Fruit fly (Drosophila melanogaster) whole organism, embryonic: ENCODE data around the gene Ns4.

Experiments used
- ATbp ChIP-seq: fragments of 200-800 bp; sonication (Bioruptor generic); optimal IDR thresholded peaks from 2 replicates; lab custom pipeline; 2017; ENCODE audit warnings: missing biosample characterization, mild to moderate bottlenecking, missing genetic modification characterization, missing genetic modification reagents
- Abd-B ChIP-seq: fragments of 200-800 bp; sonication (Bioruptor generic); optimal IDR thresholded peaks from 2 replicates; lab custom pipeline; 2018; ENCODE audit warnings: missing biosample characterization, mild to moderate bottlenecking, missing genetic modification characterization, moderate library complexity
- Aef1 ChIP-seq: fragments of 200-800 bp; sonication (Bioruptor generic); IDR thresholded peaks from 3 replicates; pipeline ENCODE4 v1.3.6; 2022; ENCODE audit warnings: missing biosample characterization, missing genetic modification characterization
- C15 ChIP-seq: fragments of 200-800 bp; sonication (Bioruptor generic); IDR thresholded peaks from 3 replicates; pipeline ENCODE4 v1.3.6; 2022; ENCODE audit warnings: missing biosample characterization, missing genetic modification characterization
- CG10979 ChIP-seq: fragments of 200-800 bp; sonication (Bioruptor generic); optimal IDR thresholded peaks from 2 replicates; lab custom pipeline; 2018; ENCODE audit warnings: missing biosample characterization, mild to moderate bottlenecking, missing genetic modification characterization, moderate library complexity
- CG1233 ChIP-seq: fragments of 200-800 bp; sonication (Bioruptor generic); optimal IDR thresholded peaks from 4 replicates; lab custom pipeline; 2018; ENCODE audit warnings: missing biosample characterization, mild to moderate bottlenecking, missing genetic modification characterization
- CG12942 ChIP-seq: fragments of 200-800 bp; sonication (Bioruptor generic); optimal IDR thresholded peaks from 3 replicates; lab custom pipeline; 2016; ENCODE audit warnings: missing biosample characterization, missing genetic modification characterization
- CG13287 ChIP-seq: fragments of 200-800 bp; sonication (Bioruptor generic); IDR thresholded peaks from 2 replicates; pipeline ENCODE4 v1.3.6; 2022; ENCODE audit warnings: missing biosample characterization, missing genetic modification characterization; ENCODE audit not compliant: partially characterized antibody
- CG13424 ChIP-seq: fragments of 200-800 bp; sonication (Bioruptor generic); optimal IDR thresholded peaks from 2 replicates; lab custom pipeline; 2019; ENCODE audit warnings: missing biosample characterization, mild to moderate bottlenecking, missing genetic modification characterization, moderate library complexity
- CG14014 ChIP-seq: fragments of 200-800 bp; sonication (Bioruptor generic); IDR thresholded peaks from 2 replicates; pipeline ENCODE4 v1.3.6; 2022; ENCODE audit warnings: missing biosample characterization, missing genetic modification characterization
- CG18764 ChIP-seq: fragments of 200-800 bp; sonication (Bioruptor generic); optimal IDR thresholded peaks from 3 replicates; lab custom pipeline; 2016; ENCODE audit warnings: missing biosample characterization, missing genetic modification characterization
- CG2889 ChIP-seq: fragments of 200-800 bp; sonication (Bioruptor generic); IDR thresholded peaks from 3 replicates; pipeline ENCODE4 v1.3.6; 2022; ENCODE audit warnings: missing biosample characterization, missing genetic modification characterization
- CG30020 ChIP-seq: fragments of 200-800 bp; optimal IDR thresholded peaks from 2 replicates; lab custom pipeline; 2019; ENCODE audit warnings: missing biosample characterization, mild to moderate bottlenecking, missing genetic modification characterization, moderate library complexity
- CG30403 ChIP-seq: fragments of 200-800 bp; sonication (Bioruptor generic); optimal IDR thresholded peaks from 3 replicates; lab custom pipeline; 2016; ENCODE audit warnings: missing biosample characterization, missing genetic modification characterization
- CG32767 ChIP-seq: fragments of 200-800 bp; sonication (Bioruptor generic); IDR thresholded peaks from 2 replicates; pipeline ENCODE4 v1.3.6; 2022; ENCODE audit warnings: missing biosample characterization, missing genetic modification characterization
- CG33557 ChIP-seq: fragments of 200-800 bp; sonication (Bioruptor generic); optimal IDR thresholded peaks from 2 replicates; lab custom pipeline; 2019; ENCODE audit warnings: missing biosample characterization, mild to moderate bottlenecking, missing genetic modification characterization, moderate library complexity
- CG3726 ChIP-seq: fragments of 200-800 bp; sonication (Bioruptor generic); IDR thresholded peaks from 3 replicates; pipeline ENCODE4, ENCODE4 v1.3.6; 2022; ENCODE audit warnings: missing biosample characterization, missing genetic modification characterization
- CG6689 ChIP-seq: fragments of 200-800 bp; sonication (Bioruptor generic); IDR thresholded peaks from 2 replicates; pipeline ENCODE4 v1.3.6; 2022; ENCODE audit warnings: missing biosample characterization, missing genetic modification characterization
- CG7786 ChIP-seq: fragments of 200-800 bp; sonication (Bioruptor generic); optimal IDR thresholded peaks from 2 replicates; lab custom pipeline; 2016; ENCODE audit warnings: missing biosample characterization, missing genetic modification characterization
- CG7839 ChIP-seq: fragments of 200-800 bp; sonication (Bioruptor generic); optimal IDR thresholded peaks from 3 replicates; lab custom pipeline; 2018; ENCODE audit warnings: missing biosample characterization, mild to moderate bottlenecking, missing genetic modification characterization, moderate library complexity
- D ChIP-seq, 2 experiments: fragments of 200-800 bp in 1 of 2; fragments of >200 bp in 1 of 2; sonication (Bioruptor generic) in 1 of 2; optimal IDR thresholded peaks; 2 replicates in 1 of 2; 3 replicates in 1 of 2; lab custom pipeline; 2017; ENCODE audit warnings: mild to moderate bottlenecking in 1 of 2, missing biosample characterization in 1 of 2, missing genetic modification characterization in 1 of 2, missing genetic modification reagents in 1 of 2
- D19A ChIP-seq: fragments of 200-800 bp; optimal IDR thresholded peaks from 3 replicates; lab custom pipeline; 2019; ENCODE audit warnings: missing biosample characterization, mild to moderate bottlenecking, missing genetic modification characterization, moderate library complexity
- Deaf1 ChIP-seq: fragments of 200-800 bp; optimal IDR thresholded peaks from 3 replicates; lab custom pipeline; 2019; ENCODE audit warnings: missing biosample characterization, mild to moderate bottlenecking, missing genetic modification characterization, moderate library complexity
- Doc3 ChIP-seq: fragments of 200-800 bp; sonication (Bioruptor generic); IDR thresholded peaks from 3 replicates; pipeline ENCODE4 v1.3.6; 2022; ENCODE audit warnings: missing biosample characterization, missing genetic modification characterization; ENCODE audit not compliant: partially characterized antibody
- E2f2 ChIP-seq: fragments of 200-800 bp; sonication (Bioruptor generic); IDR thresholded peaks from 2 replicates; pipeline ENCODE4 v1.3.6; 2022; ENCODE audit warnings: missing biosample characterization, missing genetic modification characterization
- Fer1 ChIP-seq: fragments of 200-800 bp; sonication (Bioruptor generic); optimal IDR thresholded peaks from 2 replicates; lab custom pipeline; 2017; ENCODE audit warnings: missing biosample characterization, mild to moderate bottlenecking, missing genetic modification characterization
- Fer2 ChIP-seq: fragments of 200-800 bp; sonication (Bioruptor generic); optimal IDR thresholded peaks from 2 replicates; lab custom pipeline; 2018; ENCODE audit warnings: missing biosample characterization, mild to moderate bottlenecking, missing genetic modification characterization, moderate library complexity
- Hmr ChIP-seq: fragments of 200-800 bp; sonication (Bioruptor generic); optimal IDR thresholded peaks from 3 replicates; lab custom pipeline; 2017; ENCODE audit warnings: mild to moderate bottlenecking, missing biosample characterization, missing genetic modification reagents, missing genetic modification characterization
- Hr51 ChIP-seq, 2 experiments: fragments of 200-800 bp; sonication (Bioruptor generic); optimal IDR thresholded peaks; 2 replicates in 1 of 2; 3 replicates in 1 of 2; lab custom pipeline; 2016 to 2018; ENCODE audit warnings: missing biosample characterization in 2 of 2, missing genetic modification characterization in 2 of 2, mild to moderate bottlenecking in 1 of 2, moderate library complexity in 1 of 2
- Lpt ChIP-seq: fragments of >200 bp; optimal IDR thresholded peaks from 2 replicates; lab custom pipeline; 2018; ENCODE audit warnings: missing biosample characterization, missing genetic modification characterization
- Meics ChIP-seq: fragments of 200-800 bp; sonication (Bioruptor generic); optimal IDR thresholded peaks from 2 replicates; lab custom pipeline; 2017; ENCODE audit warnings: missing biosample characterization, mild to moderate bottlenecking, missing genetic modification characterization
- Spps ChIP-seq: fragments of 200-800 bp; sonication (Bioruptor generic); optimal IDR thresholded peaks from 2 replicates; lab custom pipeline; 2018; ENCODE audit warnings: missing biosample characterization, mild to moderate bottlenecking, missing genetic modification characterization
- ap ChIP-seq: fragments of 200-800 bp; sonication (Bioruptor generic); IDR thresholded peaks from 2 replicates; pipeline ENCODE4 v1.3.6; 2022; ENCODE audit warnings: missing biosample characterization, missing genetic modification characterization
- ara ChIP-seq: fragments of 200-800 bp; sonication (Bioruptor generic); IDR thresholded peaks from 2 replicates; pipeline ENCODE4 v1.3.6; 2022; ENCODE audit warnings: missing biosample characterization, missing genetic modification characterization
- bsh ChIP-seq, 2 experiments: fragments of 200-800 bp; sonication (Bioruptor generic); optimal IDR thresholded peaks; 2 replicates each; lab custom pipeline; 2017 to 2018; ENCODE audit warnings: mild to moderate bottlenecking in 2 of 2, missing biosample characterization in 2 of 2, missing genetic modification characterization in 2 of 2, moderate library complexity in 1 of 2
- dmrt11E ChIP-seq: fragments of 200-800 bp; sonication (Bioruptor generic); optimal IDR thresholded peaks from 3 replicates; lab custom pipeline; 2018; ENCODE audit warnings: missing biosample characterization, mild to moderate bottlenecking, missing genetic modification characterization, moderate library complexity
- dysf ChIP-seq: fragments of 200-800 bp; sonication (Bioruptor generic); IDR thresholded peaks from 3 replicates; pipeline ENCODE4 v1.3.6; 2022; ENCODE audit warnings: missing biosample characterization, missing genetic modification characterization
- grau ChIP-seq: fragments of 200-800 bp; optimal IDR thresholded peaks from 3 replicates; lab custom pipeline; 2019; ENCODE audit warnings: missing biosample characterization, mild to moderate bottlenecking, missing genetic modification characterization, moderate library complexity
- grn ChIP-seq: fragments of 200-800 bp; sonication (Bioruptor generic); optimal IDR thresholded peaks from 3 replicates; lab custom pipeline; 2017; ENCODE audit warnings: missing biosample characterization, missing genetic modification characterization
- hkb ChIP-seq, 2 experiments: fragments of 200-800 bp in 1 of 2; fragments of >200 bp in 1 of 2; sonication (Bioruptor generic) in 1 of 2; IDR thresholded peaks in 1 of 2; optimal IDR thresholded peaks in 1 of 2; 2 replicates each; pipeline versions ENCODE4 v1.3.6 to Lab custom; 2017 to 2022; ENCODE audit warnings: missing biosample characterization in 1 of 2, missing genetic modification characterization in 1 of 2
- lilli ChIP-seq: fragments of 200-800 bp; sonication (Bioruptor generic); optimal IDR thresholded peaks from 3 replicates; lab custom pipeline; 2016; ENCODE audit warnings: missing biosample characterization, missing genetic modification characterization
- luna ChIP-seq: fragments of 200-800 bp; sonication (Bioruptor generic); optimal IDR thresholded peaks from 2 replicates; lab custom pipeline; 2016; ENCODE audit warnings: missing biosample characterization, missing genetic modification characterization
- nau ChIP-seq: fragments of 200-800 bp; sonication (Bioruptor generic); optimal IDR thresholded peaks from 3 replicates; lab custom pipeline; 2017; ENCODE audit warnings: missing biosample characterization, mild to moderate bottlenecking, missing genetic modification characterization, missing genetic modification reagents
- pzg ChIP-seq: fragments of 200-800 bp; sonication (Bioruptor generic); optimal IDR thresholded peaks from 3 replicates; lab custom pipeline; 2018; ENCODE audit warnings: missing biosample characterization, mild to moderate bottlenecking, missing genetic modification characterization, moderate library complexity
- sisA ChIP-seq: fragments of 200-800 bp; sonication (Bioruptor generic); IDR thresholded peaks from 2 replicates; pipeline ENCODE4 v1.3.6; 2022; ENCODE audit warnings: missing biosample characterization, missing genetic modification characterization
- stc ChIP-seq: fragments of 200-800 bp; sonication (Bioruptor generic); IDR thresholded peaks from 2 replicates; pipeline ENCODE4 v1.3.6; 2022; ENCODE audit warnings: missing biosample characterization, missing genetic modification characterization
- stwl ChIP-seq: fragments of 200-800 bp; sonication (Bioruptor generic); optimal IDR thresholded peaks from 3 replicates; lab custom pipeline; 2018; ENCODE audit warnings: missing biosample characterization, mild to moderate bottlenecking, missing genetic modification characterization, moderate library complexity
- zfh1 ChIP-seq: fragments of 200-800 bp; sonication (Bioruptor generic); IDR thresholded peaks from 3 replicates; pipeline ENCODE4 v1.3.6; 2022; ENCODE audit warnings: missing biosample characterization, missing genetic modification characterization

Gene Ns4

dm6 chr2L:20761951-20762538, 9.8 kb downstream of the Ns4 start (continued):
- no peak for TF ChIP-seq D (optimal IDR thresholded peaks at IDR 0.05; lab: Kevin White, UChicago)
- peak; percentile 31 for TF ChIP-seq D (GFP tag; optimal IDR thresholded peaks at IDR 0.05; lab: Kevin White, UChicago)
- TF ChIP-seq luna: no peak
- no peak for TF ChIP-seq CG2889
- TF ChIP-seq stc (GFP tag; lab: Robert Waterston, UW): peak; percentile 58; the same call in 1 of the 2 replicates
- TF ChIP-seq Spps (tag; lab: Kevin White, UChicago): no peak
- no peak for TF ChIP-seq pzg
- no peak for TF ChIP-seq CG13287
- TF ChIP-seq hkb (optimal IDR thresholded peaks at IDR 0.05; lab: Kevin White, UChicago): no peak
- TF ChIP-seq hkb (GFP tag; IDR thresholded peaks at IDR 0.05; lab: Robert Waterston, UW): 0 out of 2 replicates have a peak, but pooled peaks have one; percentile 24
- TF ChIP-seq Doc3 (GFP tag; lab: Robert Waterston, UW): no peak
- TF ChIP-seq bsh (GFP tag; optimal IDR thresholded peaks at IDR 0.05; lab: Kevin White, UChicago): peak; percentile 13 to 67
- peak; percentile 57 for TF ChIP-seq CG10979 (tag; lab: Kevin White, UChicago)
- TF ChIP-seq dysf (GFP tag; lab: Robert Waterston, UW): peak; percentile 54; the same call in 1 of the 3 replicates
- peak; percentile 44 for TF ChIP-seq CG30403
- TF ChIP-seq CG32767 (GFP tag; lab: Robert Waterston, UW): peak; percentile 29; the same call in 1 of the 2 replicates
- peak; percentile 34 for TF ChIP-seq D19A (tag; lab: Kevin White, UChicago)
- TF ChIP-seq CG14014 (GFP tag; lab: Robert Waterston, UW): 0 out of 2 replicates have a peak, but pooled peaks have one; percentile 37
- TF ChIP-seq Hmr (GFP tag; lab: Kevin White, UChicago): peak; percentile 22
- TF ChIP-seq C15 (GFP tag; lab: Robert Waterston, UW): no peak
- peak; percentile 28 for TF ChIP-seq Fer1 (GFP tag; lab: Kevin White, UChicago)
- TF ChIP-seq Fer2 (tag; lab: Kevin White, UChicago): no peak
- TF ChIP-seq E2f2 (GFP tag; lab: Robert Waterston, UW): peak; percentile 19; the same call in 1 of the 2 replicates
- peak; percentile 31 for TF ChIP-seq CG12942 (GFP tag; lab: Kevin White, UChicago)
- peak; percentile 7 for TF ChIP-seq Abd-B
- no peak for TF ChIP-seq stwl
- no peak for TF ChIP-seq CG3726 (GFP tag; lab: Robert Waterston, UW)
- TF ChIP-seq Hr51 (GFP tag; optimal IDR thresholded peaks at IDR 0.05; lab: Kevin White, UChicago): peak in 1 of 2 experiments; percentile 64
- TF ChIP-seq zfh1: peak; percentile 35; the same call in 1 of the 3 replicates
- peak; percentile 5 for TF ChIP-seq CG1233
- peak; percentile 29; the same call in 1 of the 2 replicates for TF ChIP-seq CG6689 (GFP tag; lab: Robert Waterston, UW)
- peak; percentile 20 for TF ChIP-seq grau (tag; lab: Kevin White, UChicago)
- no peak for TF ChIP-seq CG18764 (GFP tag; lab: Kevin White, UChicago)
- TF ChIP-seq ara (GFP tag; lab: Robert Waterston, UW): no peak
- TF ChIP-seq Lpt (GFP tag; lab: Kevin White, UChicago): no peak
- no peak for TF ChIP-seq ap (GFP tag; lab: Robert Waterston, UW)
- TF ChIP-seq grn (GFP tag; lab: Kevin White, UChicago): no peak
- TF ChIP-seq dmrt11E (tag; lab: Kevin White, UChicago): peak; percentile 55
- TF ChIP-seq Aef1 (GFP tag; lab: Robert Waterston, UW): peak; percentile 42; the same call in 2 of the 3 replicates
- 0 out of 2 replicates have a peak, but pooled peaks have one; percentile 28 for TF ChIP-seq sisA (GFP tag; lab: Robert Waterston, UW)
- no peak for TF ChIP-seq CG30020
- TF ChIP-seq CG7839 (tag; lab: Kevin White, UChicago): peak; percentile 64
- TF ChIP-seq lilli (GFP tag; lab: Kevin White, UChicago): peak; percentile 23
- TF ChIP-seq Meics (GFP tag; lab: Kevin White, UChicago): peak; percentile 44
- TF ChIP-seq Deaf1 (tag; lab: Kevin White, UChicago): peak; percentile 22
- TF ChIP-seq CG7786 (GFP tag; lab: Kevin White, UChicago): no peak
- TF ChIP-seq CG13424 (tag; lab: Kevin White, UChicago): peak; percentile 45
- peak; percentile 18 for TF ChIP-seq ATbp (GFP tag; lab: Kevin White, UChicago)
- no peak for TF ChIP-seq CG33557
- TF ChIP-seq nau (GFP tag; lab: Kevin White, UChicago): no peak
